Worm (Caenorhabditis elegans): Measurements from ENCODE around the gene cyp-25A2.

The cyp-25A2 gene

DNA sequence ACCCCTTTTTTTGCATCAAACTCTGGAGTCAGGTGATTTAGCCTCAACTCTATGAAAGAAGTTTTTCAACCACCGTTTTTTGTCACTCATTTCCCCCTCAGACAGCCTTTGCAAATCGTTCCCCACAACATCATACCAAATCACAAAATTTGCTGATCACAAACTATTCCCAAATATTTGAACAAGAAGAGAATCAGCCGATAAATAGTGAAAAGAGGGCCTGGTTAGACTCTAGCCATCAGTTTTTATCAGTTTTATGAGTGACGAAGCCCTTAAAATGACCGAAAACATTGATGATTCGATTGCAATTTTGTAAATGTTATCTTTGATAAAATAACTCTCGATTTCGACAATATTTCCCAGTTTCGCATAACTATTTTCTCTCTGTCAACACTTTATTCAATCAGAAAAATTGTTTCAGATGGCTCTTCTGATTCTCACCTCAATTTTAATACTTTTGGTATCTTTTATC is at the start of gene cyp-25A2:
Gene cyp-25A2 (plus strand): TSS at position 422 of the 472 bp plus-strand sequence.
- TF ChIP-seq ets-7 (tag; optimal IDR thresholded peaks at IDR 0.05) = no peak

DNA sequence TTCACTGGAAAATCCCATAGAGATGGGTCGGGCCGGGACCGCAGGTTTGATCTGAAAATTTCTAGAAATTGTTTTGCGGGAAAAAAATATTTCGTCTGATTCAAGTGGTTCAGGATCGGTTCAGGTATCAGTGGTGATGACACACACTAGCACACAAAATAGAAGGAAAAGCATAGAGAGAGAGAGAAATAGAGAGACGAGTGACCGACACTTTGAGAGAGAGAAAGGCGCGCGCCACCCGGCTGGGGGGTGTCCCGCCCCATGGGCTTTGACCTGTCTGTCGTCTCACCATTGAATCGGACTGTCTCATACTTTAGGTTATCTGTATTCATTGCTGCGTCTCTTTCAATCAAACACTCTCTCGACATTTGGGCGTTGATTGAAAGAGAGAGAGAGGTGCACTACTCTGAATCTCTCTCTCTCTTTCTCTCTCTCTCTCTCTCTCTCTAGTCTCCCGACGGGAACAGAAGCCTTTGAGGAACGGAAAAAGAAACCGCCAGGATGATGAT is 48.5 kb upstream of the cyp-25A2 start, which contains the start of gene acy-3:
Gene acy-3 (minus strand): TSS at position 51 of the 509 bp plus-strand sequence.
- TF ChIP-seq F13C5.2 (tag; optimal IDR thresholded peaks at IDR 0.05) (no peak), flt-1 (GFP tag; IDR thresholded peaks at IDR 0.05) (0 out of 2 replicates have a peak, but pooled peaks have one; percentile 30)

DNA sequence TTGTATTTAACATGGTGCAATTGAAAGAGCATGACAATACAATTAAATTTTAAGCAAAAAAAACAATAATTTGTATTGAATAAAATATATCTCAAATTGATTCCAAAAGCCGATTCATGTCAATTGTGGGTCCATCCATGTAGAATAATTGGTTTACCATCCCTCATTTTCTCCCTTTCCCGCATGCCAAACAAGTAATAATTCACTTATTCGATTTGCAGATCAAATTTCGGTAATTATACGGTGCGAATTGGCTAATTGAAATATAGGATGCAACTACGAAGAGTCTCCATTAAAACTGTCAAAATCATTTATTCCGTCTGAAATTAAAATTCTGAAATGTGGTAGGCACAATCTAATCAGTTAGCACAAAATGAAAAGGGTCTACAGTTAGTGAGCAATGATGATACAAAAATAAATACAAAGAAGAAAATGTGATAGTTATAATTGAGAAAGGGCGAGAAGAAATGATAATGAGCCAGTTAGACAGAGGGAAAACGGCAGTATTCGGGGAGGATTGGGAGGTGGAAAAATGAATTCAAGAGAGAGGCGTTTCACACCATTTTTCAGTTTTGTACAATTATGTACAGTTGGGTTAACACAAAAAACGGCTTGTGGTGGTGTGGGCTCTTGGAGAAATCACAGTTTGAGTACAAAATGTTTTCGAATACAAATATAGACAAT is 45.2 kb upstream of the cyp-25A2 start:
- TF ChIP-seq aly-1 (tag; optimal IDR thresholded peaks at IDR 0.05) (no peak), pes-1 (GFP tag; IDR thresholded peaks at IDR 0.05) (no peak), hnd-1 (tag; optimal IDR thresholded peaks at IDR 0.05) (no peak), tra-4 (tag; optimal IDR thresholded peaks at IDR 0.05) (no peak), tbx-11 (GFP tag; IDR thresholded peaks at IDR 0.05) (no peak), hmg-4 (GFP tag; optimal IDR thresholded peaks at IDR 0.05) (no peak), ets-7 (tag; optimal IDR thresholded peaks at IDR 0.05) (no peak), tbx-37 (GFP tag; conservative IDR thresholded peaks at IDR 0.05) (no peak), F13C5.2 (tag; optimal IDR thresholded peaks at IDR 0.05) (no peak), sea-1 (GFP tag; conservative IDR thresholded peaks at IDR 0.05) (no peak), ama-1 (optimal IDR thresholded peaks at IDR 0.05) (no peak), scrt-1 (GFP tag; IDR thresholded peaks at IDR 0.05) (no peak)

DNA sequence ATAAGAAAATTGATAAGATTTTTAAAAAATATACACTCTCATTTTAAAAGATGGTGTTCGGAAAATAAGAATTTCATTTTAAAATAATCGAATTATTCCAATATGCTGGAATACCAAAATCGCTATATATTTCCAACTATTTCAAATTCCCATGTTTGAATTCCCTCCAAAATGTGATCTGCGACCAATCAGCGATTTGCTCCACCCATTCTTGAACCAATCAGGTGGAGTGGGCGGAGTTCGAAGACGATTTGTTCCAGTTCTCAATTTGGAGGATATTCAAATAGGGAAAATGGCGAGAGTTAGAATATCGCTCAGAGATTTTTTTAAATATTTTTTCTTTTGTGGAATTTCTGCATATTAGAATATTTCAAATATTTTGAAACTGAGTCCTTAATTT is 44.2 kb upstream of the cyp-25A2 start:
- TF ChIP-seq tbx-11 (GFP tag; IDR thresholded peaks at IDR 0.05) (no peak), flt-1 (GFP tag; IDR thresholded peaks at IDR 0.05) (no peak), ets-7 (tag; optimal IDR thresholded peaks at IDR 0.05) (no peak), sea-1 (GFP tag; conservative IDR thresholded peaks at IDR 0.05) (no peak), ceh-36 (tag; optimal IDR thresholded peaks at IDR 0.05) (no peak), hmbx-1 (tag; optimal IDR thresholded peaks at IDR 0.05) (no peak), B0310.2 (tag; optimal IDR thresholded peaks at IDR 0.05) (no peak), hnd-1 (tag; optimal IDR thresholded peaks at IDR 0.05) (no peak), tbx-37 (GFP tag; conservative IDR thresholded peaks at IDR 0.05) (no peak), hmg-4 (GFP tag; optimal IDR thresholded peaks at IDR 0.05) (no peak), ama-1 (optimal IDR thresholded peaks at IDR 0.05) (no peak), tra-4 (tag; optimal IDR thresholded peaks at IDR 0.05) (no peak), scrt-1 (GFP tag; IDR thresholded peaks at IDR 0.05) (no peak), ceh-13 (GFP tag; optimal IDR thresholded peaks at IDR 0.05) (no peak), F13C5.2 (tag; optimal IDR thresholded peaks at IDR 0.05) (no peak), pes-1 (GFP tag; IDR thresholded peaks at IDR 0.05) (no peak), aly-1 (tag; optimal IDR thresholded peaks at IDR 0.05) (no peak)

DNA sequence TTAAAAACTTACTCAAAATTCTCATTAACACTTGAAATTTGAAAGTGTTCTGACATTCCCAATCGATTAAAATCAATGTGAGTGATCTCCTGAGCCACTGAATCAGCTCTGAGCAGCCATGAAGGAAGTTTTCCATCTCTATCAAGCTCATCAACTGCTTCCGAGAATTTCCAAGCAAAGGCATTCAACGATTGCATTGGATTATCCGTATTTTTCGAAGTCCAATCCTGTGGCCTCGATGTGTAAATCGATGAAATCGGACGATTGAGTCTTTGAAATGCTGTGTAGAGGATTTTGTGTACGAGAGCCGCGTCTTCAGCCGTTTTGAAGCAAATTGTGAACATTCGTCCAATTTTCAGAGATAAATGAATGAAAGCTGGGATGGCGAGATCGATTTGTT is 39.1 kb upstream of the cyp-25A2 start:
- no peak for TF ChIP-seq hmg-4 (GFP tag; optimal IDR thresholded peaks at IDR 0.05)
- no peak for TF ChIP-seq ets-7 (tag; optimal IDR thresholded peaks at IDR 0.05)
- no peak for TF ChIP-seq flt-1 (GFP tag; IDR thresholded peaks at IDR 0.05)
- TF ChIP-seq aly-1 (tag; optimal IDR thresholded peaks at IDR 0.05) = no peak
- TF ChIP-seq sea-1 (GFP tag; conservative IDR thresholded peaks at IDR 0.05) = no peak
- no peak for TF ChIP-seq ceh-13 (GFP tag; optimal IDR thresholded peaks at IDR 0.05)
- TF ChIP-seq tbx-37 (GFP tag; conservative IDR thresholded peaks at IDR 0.05) = no peak

DNA sequence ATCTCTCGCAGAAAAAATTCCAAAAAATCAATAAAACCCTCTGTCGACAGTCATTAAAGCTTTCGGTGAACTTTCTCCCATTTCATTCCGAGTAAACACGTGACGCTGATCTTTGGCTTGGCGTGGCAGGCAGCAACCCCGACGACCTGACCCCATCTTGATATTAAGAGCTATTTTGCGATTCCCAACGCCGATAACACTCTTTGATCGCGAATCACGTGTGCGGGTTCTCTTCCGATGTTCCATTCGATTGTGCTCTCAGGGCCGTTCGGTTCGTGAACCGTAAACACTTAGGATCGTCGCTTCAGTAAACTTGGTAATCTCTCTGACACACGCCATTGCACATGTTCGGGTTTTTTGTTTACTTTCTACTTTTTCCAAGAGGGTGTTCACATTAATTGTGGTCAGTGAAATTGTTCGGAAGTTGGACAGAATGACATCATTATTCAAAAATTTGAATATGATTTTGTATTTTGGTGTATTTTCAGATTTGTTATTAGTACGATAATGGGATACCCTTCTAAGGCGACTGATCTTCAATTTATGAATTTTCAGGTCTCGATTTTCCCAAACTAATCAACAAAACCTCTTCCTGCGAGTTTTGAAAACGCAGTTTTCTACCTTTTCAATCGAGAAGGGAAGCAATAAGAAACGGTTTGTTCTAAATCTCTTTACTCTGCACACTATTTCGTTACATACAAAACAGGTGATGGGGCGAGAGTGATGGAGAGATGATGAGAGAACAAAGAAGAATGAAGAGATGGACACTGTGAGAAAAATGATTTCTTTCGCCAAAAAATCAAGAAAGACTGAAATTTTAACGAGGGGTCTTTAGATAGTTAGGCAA is 37.6 kb upstream of the cyp-25A2 start:
- TF ChIP-seq ets-7 (tag; optimal IDR thresholded peaks at IDR 0.05) = no peak

DNA sequence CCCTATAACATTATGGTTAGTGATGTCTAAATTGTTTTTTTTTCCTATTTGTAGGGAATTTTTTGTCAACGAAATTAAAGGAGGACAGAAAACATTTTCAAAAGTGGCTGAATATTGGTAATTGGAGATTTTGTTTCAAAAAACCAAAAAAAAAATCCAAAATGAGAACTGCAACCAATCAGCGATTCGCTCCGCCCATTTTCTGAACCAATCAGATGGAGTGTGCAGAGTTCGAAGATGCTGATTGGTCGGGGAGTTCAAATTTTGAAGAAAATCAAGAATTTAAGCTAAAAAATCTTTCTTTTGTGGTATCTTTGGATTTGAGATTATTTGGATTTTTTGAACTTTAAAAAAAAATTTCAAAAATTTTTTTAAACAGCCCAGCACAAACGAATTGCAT is 36.6 kb upstream of the cyp-25A2 start:
- TF ChIP-seq flt-1 (GFP tag; IDR thresholded peaks at IDR 0.05) (no peak), pes-1 (GFP tag; IDR thresholded peaks at IDR 0.05) (no peak), hnd-1 (tag; optimal IDR thresholded peaks at IDR 0.05) (no peak), ama-1 (optimal IDR thresholded peaks at IDR 0.05) (no peak), aly-1 (tag; optimal IDR thresholded peaks at IDR 0.05) (no peak), sea-1 (GFP tag; conservative IDR thresholded peaks at IDR 0.05) (no peak), scrt-1 (GFP tag; IDR thresholded peaks at IDR 0.05) (no peak), hmbx-1 (tag; optimal IDR thresholded peaks at IDR 0.05) (no peak), tbx-37 (GFP tag; conservative IDR thresholded peaks at IDR 0.05) (no peak)

DNA sequence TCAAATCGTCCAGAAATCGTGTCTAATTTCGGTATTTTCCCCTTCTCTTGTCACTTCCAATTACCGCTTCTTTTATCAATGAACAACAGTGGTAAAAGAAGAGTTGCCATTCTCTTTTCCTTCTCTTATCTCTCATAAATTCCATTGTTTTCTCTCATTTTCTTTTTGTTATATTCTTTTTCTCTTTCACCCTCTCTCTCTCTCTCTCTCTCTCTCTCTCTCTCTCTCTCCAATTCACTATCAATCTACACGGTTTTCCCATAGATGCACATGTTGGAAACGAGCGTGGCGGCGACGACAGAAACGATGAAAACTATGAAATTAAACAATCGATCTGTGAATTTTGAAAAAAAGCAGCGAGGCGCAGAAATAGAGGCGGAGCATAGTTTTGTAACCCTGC is 35.8 kb upstream of the cyp-25A2 start:
- TF ChIP-seq tra-4 (tag; optimal IDR thresholded peaks at IDR 0.05) (no peak), hmg-4 (GFP tag; optimal IDR thresholded peaks at IDR 0.05) (no peak), ama-1 (optimal IDR thresholded peaks at IDR 0.05) (no peak), pes-1 (GFP tag; IDR thresholded peaks at IDR 0.05) (no peak), sea-1 (GFP tag; conservative IDR thresholded peaks at IDR 0.05) (no peak)
